Worm (Caenorhabditis elegans): ENCODE data around the gene cpg-9.

The cpg-9 gene

ce11 chrIV:3050054-3050990, 19.7 kb downstream of the cpg-9 start, which contains the start of gene eel-1 (continued):
- TF ChIP-seq F13H6.1 (tag; optimal IDR thresholded peaks at IDR 0.05) (peak; percentile 96), ztf-1 (GFP tag; conservative IDR thresholded peaks at IDR 0.05) (0 out of 2 replicates have a peak, but pooled peaks have one; percentile 63), nhr-21 (tag; optimal IDR thresholded peaks at IDR 0.05) (peak; percentile 89), unc-62 (GFP tag; optimal IDR thresholded peaks at IDR 0.05) (peak; percentile 29), mab-5 (tag; optimal IDR thresholded peaks at IDR 0.05) (peak; percentile 96), lin-11 (tag; optimal IDR thresholded peaks at IDR 0.05) (peak; percentile 75), sem-4 (tag; optimal IDR thresholded peaks at IDR 0.05) (peak; percentile 91), nhr-77 (tag; optimal IDR thresholded peaks at IDR 0.05) (peak; percentile 7), unc-55 (GFP tag; optimal IDR thresholded peaks at IDR 0.05) (peak; percentile 84), lsy-2 (tag; optimal IDR thresholded peaks at IDR 0.05) (peak; percentile 98 to 99), ceh-82 (tag; optimal IDR thresholded peaks at IDR 0.05) (peak; percentile 83), ama-1 (optimal IDR thresholded peaks at IDR 0.05) (peak; percentile 61)

- TF ChIP-seq gmeb-1 (tag; optimal IDR thresholded peaks at IDR 0.05) = no peak
- TF ChIP-seq mab-5 (tag; optimal IDR thresholded peaks at IDR 0.05) = no peak
- no peak for TF ChIP-seq F13H6.1 (tag; optimal IDR thresholded peaks at IDR 0.05)
- no peak for TF ChIP-seq nhr-6 (tag; optimal IDR thresholded peaks at IDR 0.05)
- TF ChIP-seq elt-1 (tag; optimal IDR thresholded peaks at IDR 0.05) = no peak
- no peak for TF ChIP-seq lin-11 (tag; optimal IDR thresholded peaks at IDR 0.05)
- TF ChIP-seq unc-55 (GFP tag; optimal IDR thresholded peaks at IDR 0.05) = no peak
- TF ChIP-seq nhr-12 (tag; optimal IDR thresholded peaks at IDR 0.05) = no peak
- no peak for TF ChIP-seq peb-1 (tag; optimal IDR thresholded peaks at IDR 0.05)
- no peak for TF ChIP-seq unc-39 (tag; optimal IDR thresholded peaks at IDR 0.05)
- no peak for TF ChIP-seq blmp-1 (tag; optimal IDR thresholded peaks at IDR 0.05; ENCODE audit: insufficient read depth)
- TF ChIP-seq Y55F3AM.14 (GFP tag; optimal IDR thresholded peaks at IDR 0.05) = no peak
- no peak for TF ChIP-seq elt-3 (tag; optimal IDR thresholded peaks at IDR 0.05)
- TF ChIP-seq sem-4 (tag; optimal IDR thresholded peaks at IDR 0.05) = no peak
- TF ChIP-seq lin-13 (GFP tag; optimal IDR thresholded peaks at IDR 0.05) = no peak
- TF ChIP-seq lin-39 (tag; optimal IDR thresholded peaks at IDR 0.05) = no peak
- no peak for TF ChIP-seq fos-1 (tag; optimal IDR thresholded peaks at IDR 0.05)
Measured at ce11 chrIV:3046889-3047288, 23.1 kb downstream of the cpg-9 start.

- no peak for TF ChIP-seq zag-1 (tag; optimal IDR thresholded peaks at IDR 0.05)
- no peak for TF ChIP-seq lin-13 (GFP tag; optimal IDR thresholded peaks at IDR 0.05)
- TF ChIP-seq aly-2 (tag; optimal IDR thresholded peaks at IDR 0.05) = no peak
- TF ChIP-seq skn-1 (tag; optimal IDR thresholded peaks at IDR 0.05) = no peak
- no peak for TF ChIP-seq nhr-10 (tag; optimal IDR thresholded peaks at IDR 0.05)
- TF ChIP-seq sma-3 (GFP tag; optimal IDR thresholded peaks at IDR 0.05) = no peak
- TF ChIP-seq nhr-21 (tag; optimal IDR thresholded peaks at IDR 0.05) = no peak
- no peak for TF ChIP-seq elt-3 (tag; optimal IDR thresholded peaks at IDR 0.05)
- TF ChIP-seq ztf-4 (tag; optimal IDR thresholded peaks at IDR 0.05) = no peak
Measured at ce11 chrIV:3046009-3046408, 24.0 kb downstream of the cpg-9 start.

DNA sequence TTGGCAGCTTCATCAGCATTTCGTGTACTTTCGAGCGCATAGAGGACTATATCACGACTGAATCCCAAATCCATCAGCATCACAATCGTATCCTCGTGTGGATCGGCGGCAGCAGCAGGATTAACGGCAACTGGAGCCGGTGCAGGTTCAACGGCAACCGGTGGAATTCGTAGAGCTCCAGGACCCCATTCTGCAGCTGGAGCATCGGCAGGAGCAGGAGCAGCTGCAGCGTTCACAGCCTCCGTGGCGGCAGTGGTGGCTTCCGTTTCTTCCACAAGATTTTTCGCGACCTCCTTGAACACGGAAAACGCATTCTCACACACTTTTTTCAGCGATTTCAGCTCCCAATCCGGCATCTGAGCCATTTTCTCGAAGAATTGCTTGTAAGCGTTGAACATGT, 25.9 kb downstream of the cpg-9 start:
- no peak for TF ChIP-seq dmd-4 (tag; optimal IDR thresholded peaks at IDR 0.05)
- TF ChIP-seq ama-1 (optimal IDR thresholded peaks at IDR 0.05) = no peak
- no peak for TF ChIP-seq ZK546.5 (tag; optimal IDR thresholded peaks at IDR 0.05)
- no peak for TF ChIP-seq egl-27 (tag; optimal IDR thresholded peaks at IDR 0.05)
- TF ChIP-seq mbf-1 (tag; optimal IDR thresholded peaks at IDR 0.05) = no peak

DNA sequence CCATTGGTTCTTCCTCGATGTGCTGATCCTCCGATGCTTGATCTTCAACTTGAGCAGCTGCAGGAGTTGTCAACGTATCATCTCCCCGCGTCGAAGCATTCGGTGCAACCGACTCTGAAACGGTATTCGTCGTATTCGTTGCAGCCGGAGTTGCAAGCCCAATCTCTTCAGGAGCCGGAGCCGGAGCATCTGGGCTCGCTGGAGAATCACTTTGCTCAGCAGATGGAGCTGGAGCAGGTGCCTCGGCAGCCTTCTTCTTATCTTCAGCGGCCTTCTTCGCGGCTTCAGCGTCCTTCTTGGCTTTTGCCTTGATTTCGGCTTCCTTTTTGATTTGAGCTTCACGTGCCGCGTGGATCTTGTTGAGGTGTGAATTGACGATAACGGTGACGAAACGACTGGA, 31.3 kb downstream of the cpg-9 start:
- TF ChIP-seq ztf-11 (tag; optimal IDR thresholded peaks at IDR 0.05) (no peak), nhr-129 (tag; optimal IDR thresholded peaks at IDR 0.05) (no peak), ztf-4 (tag; optimal IDR thresholded peaks at IDR 0.05) (no peak), nhr-77 (tag; optimal IDR thresholded peaks at IDR 0.05) (no peak), C34F6.9 (tag; optimal IDR thresholded peaks at IDR 0.05) (no peak), nhr-23 (tag; optimal IDR thresholded peaks at IDR 0.05) (no peak), dmd-4 (tag; optimal IDR thresholded peaks at IDR 0.05) (no peak), egl-27 (tag; optimal IDR thresholded peaks at IDR 0.05) (no peak)
